Fruit fly (Drosophila melanogaster): Measurements from ENCODE around the gene SmydA-8.

SmydA-8 gene

dm6 chrX:2222181-2222790 is 8.7 kb upstream of the SmydA-8 start, which contains the start of gene Vinc (continued):
- peak; percentile 90 for TF ChIP-seq CG1233 (GFP tag; optimal IDR thresholded peaks at IDR 0.05)
- TF ChIP-seq Deaf1 (tag; optimal IDR thresholded peaks at IDR 0.05), result peak; percentile 79
- TF ChIP-seq HLH4C (GFP tag; IDR thresholded peaks at IDR 0.05; ENCODE audit: partially characterized antibody), result peak; percentile 60
- TF ChIP-seq MESR4 (GFP tag; optimal IDR thresholded peaks at IDR 0.05), result no peak
- TF ChIP-seq CG7372 (GFP tag; IDR thresholded peaks at IDR 0.05), result peak; percentile 79
- TF ChIP-seq CG18476 (GFP tag; optimal IDR thresholded peaks at IDR 0.05), result peak; percentile 78
- TF ChIP-seq Opbp (GFP tag; IDR thresholded peaks at IDR 0.05; ENCODE audit: partially characterized antibody), result peak; percentile 40; the same call in 2 of the 3 replicates
- TF ChIP-seq CG4328 (GFP tag; optimal IDR thresholded peaks at IDR 0.05), result peak; percentile 92
- TF ChIP-seq CG8281 (tag; optimal IDR thresholded peaks at IDR 0.05), result peak; percentile 77
- TF ChIP-seq CG32772 (GFP tag; IDR thresholded peaks at IDR 0.05), result peak; percentile 78
- TF ChIP-seq CG10462 (GFP tag; optimal IDR thresholded peaks at IDR 0.05), result peak; percentile 56
- peak; percentile 85 for TF ChIP-seq grau (tag; optimal IDR thresholded peaks at IDR 0.05)
- peak; percentile 53 for TF ChIP-seq CG18011 (GFP tag; optimal IDR thresholded peaks at IDR 0.05)
- no peak for TF ChIP-seq yki (optimal IDR thresholded peaks at IDR 0.05)
- TF ChIP-seq sd (tag; optimal IDR thresholded peaks at IDR 0.05), result peak; percentile 40
- peak; percentile 89 for TF ChIP-seq Dbx (GFP tag; IDR thresholded peaks at IDR 0.05)
- no peak for TF ChIP-seq tio (GFP tag; optimal IDR thresholded peaks at IDR 0.05)
- peak; percentile 80 for TF ChIP-seq eyg (GFP tag; optimal IDR thresholded peaks at IDR 0.05)
- peak; percentile 84 for TF ChIP-seq D19B (GFP tag; optimal IDR thresholded peaks at IDR 0.05)
- TF ChIP-seq CG10431 (GFP tag; optimal IDR thresholded peaks at IDR 0.05), result no peak
- TF ChIP-seq gro (GFP tag; optimal IDR thresholded peaks at IDR 0.05), result peak; percentile 66
- TF ChIP-seq oc (tag; optimal IDR thresholded peaks at IDR 0.05), result peak; percentile 16
- peak; percentile 60 for TF ChIP-seq CG1602 (GFP tag; optimal IDR thresholded peaks at IDR 0.05)
- TF ChIP-seq YL-1 (GFP tag; optimal IDR thresholded peaks at IDR 0.05), result peak; percentile 11
- TF ChIP-seq Stat92E (GFP tag; optimal IDR thresholded peaks at IDR 0.05), result peak in 1 of 3 experiments; percentile 42
- peak; percentile 66 for TF ChIP-seq CG8359 (GFP tag; optimal IDR thresholded peaks at IDR 0.05; ENCODE audit: borderline replicate concordance)
- TF ChIP-seq NfI (GFP tag; optimal IDR thresholded peaks at IDR 0.05), result peak; percentile 83
- TF ChIP-seq cg (GFP tag; optimal IDR thresholded peaks at IDR 0.05), result peak; percentile 71
- TF ChIP-seq CG13424 (tag; optimal IDR thresholded peaks at IDR 0.05), result peak; percentile 94
- peak; percentile 89 for TF ChIP-seq CG4424 (GFP tag; optimal IDR thresholded peaks at IDR 0.05)
- peak; percentile 96 for TF ChIP-seq CG18599 (GFP tag; optimal IDR thresholded peaks at IDR 0.05)
- peak; percentile 95 for TF ChIP-seq dysf (GFP tag; IDR thresholded peaks at IDR 0.05)
- no peak for TF ChIP-seq tll (GFP tag; optimal IDR thresholded peaks at IDR 0.05)
- TF ChIP-seq gsb (GFP tag; IDR thresholded peaks at IDR 0.05), result peak; percentile 78
- peak; percentile 81 for TF ChIP-seq lilli (GFP tag; optimal IDR thresholded peaks at IDR 0.05)
- peak; percentile 42 for TF ChIP-seq CG9797 (GFP tag; optimal IDR thresholded peaks at IDR 0.05)
- TF ChIP-seq ranshi (GFP tag; IDR thresholded peaks at IDR 0.05), result peak; percentile 84
- peak; percentile 39 for TF ChIP-seq CG3163 (GFP tag; optimal IDR thresholded peaks at IDR 0.05)
- TF ChIP-seq zfh1 (GFP tag; IDR thresholded peaks at IDR 0.05), result peak; percentile 85
- TF ChIP-seq phol (tag; optimal IDR thresholded peaks at IDR 0.05), result peak; percentile 87
- TF ChIP-seq Hand (GFP tag; optimal IDR thresholded peaks at IDR 0.05), result peak; percentile 86
- peak; percentile 66; the same call in 1 of the 2 replicates for TF ChIP-seq seq (GFP tag; IDR thresholded peaks at IDR 0.05)
- TF ChIP-seq CG6854 (GFP tag; optimal IDR thresholded peaks at IDR 0.05), result peak; percentile 92
- peak; percentile 77 for TF ChIP-seq CG13775 (GFP tag; optimal IDR thresholded peaks at IDR 0.05)
- 0 out of 3 replicates have a peak, but pooled peaks have one; percentile 30 for TF ChIP-seq C15 (GFP tag; IDR thresholded peaks at IDR 0.05)
- peak; percentile 42 for TF ChIP-seq Kr (GFP tag; optimal IDR thresholded peaks at IDR 0.05)
- TF ChIP-seq Drgx (GFP tag; IDR thresholded peaks at IDR 0.05), result peak; percentile 93
- TF ChIP-seq salm (tag; optimal IDR thresholded peaks at IDR 0.05), result peak; percentile 48
- TF ChIP-seq Chrac-16 (GFP tag; optimal IDR thresholded peaks at IDR 0.05), result peak; percentile 52
- peak; percentile 38 for TF ChIP-seq CTCF (GFP tag; optimal IDR thresholded peaks at IDR 0.05)
